Fruit fly (Drosophila melanogaster): ENCODE measurements around the gene Mrm2.

The Mrm2 gene

DNA sequence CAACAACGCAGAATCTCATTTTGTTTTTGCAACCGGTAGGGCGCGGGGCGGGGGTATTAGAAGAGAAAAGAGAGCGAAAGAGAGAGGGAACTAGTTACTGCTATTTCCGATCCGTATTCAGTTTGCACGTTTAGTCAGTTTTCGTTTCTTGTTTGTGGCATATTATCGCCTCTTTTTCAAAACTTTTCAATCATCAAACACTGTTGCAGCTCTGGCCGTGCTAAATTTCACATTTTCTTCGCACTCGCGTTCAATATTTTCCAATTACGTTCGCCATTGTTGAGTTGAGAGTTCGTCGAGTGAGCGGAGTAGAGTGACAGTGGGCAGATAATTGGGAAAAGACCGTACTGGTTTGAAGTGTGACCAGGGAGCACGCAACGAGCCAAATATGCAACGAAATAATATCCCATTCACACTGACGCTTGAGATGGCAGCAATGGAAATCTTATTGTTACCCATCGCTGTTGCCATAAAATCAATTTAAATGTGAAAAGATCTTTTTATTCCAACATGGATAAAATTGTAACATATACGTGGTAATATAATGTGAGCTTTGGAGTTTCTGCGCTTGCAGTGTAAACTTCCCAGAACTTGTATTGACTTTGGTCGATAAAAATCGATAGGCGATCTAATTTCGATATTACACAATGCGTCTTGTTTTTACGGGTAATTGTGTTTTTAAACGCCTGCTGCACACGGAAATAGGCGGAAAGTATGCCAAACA lies at the start of gene Mrm2, which contains the start of gene Ire1 (continued):
- TF ChIP-seq eg (GFP tag; IDR thresholded peaks at IDR 0.05) (peak; percentile 88), Sox15 (GFP tag; optimal IDR thresholded peaks at IDR 0.05) (peak; percentile 80), CG11762 (GFP tag; optimal IDR thresholded peaks at IDR 0.05; ENCODE audit: insufficient read depth) (no peak), OdsH (GFP tag; optimal IDR thresholded peaks at IDR 0.05) (peak; percentile 78), Eip75B (GFP tag; optimal IDR thresholded peaks at IDR 0.05) (peak; percentile 76), CG6163 (GFP tag; IDR thresholded peaks at IDR 0.05) (peak; percentile 64), ss (GFP tag; optimal IDR thresholded peaks at IDR 0.05) (peak in 1 of 2 experiments; percentile 63), CG3919 (GFP tag; optimal IDR thresholded peaks at IDR 0.05) (peak; percentile 59), CG7368 (GFP tag; optimal IDR thresholded peaks at IDR 0.05) (peak; percentile 50)

DNA sequence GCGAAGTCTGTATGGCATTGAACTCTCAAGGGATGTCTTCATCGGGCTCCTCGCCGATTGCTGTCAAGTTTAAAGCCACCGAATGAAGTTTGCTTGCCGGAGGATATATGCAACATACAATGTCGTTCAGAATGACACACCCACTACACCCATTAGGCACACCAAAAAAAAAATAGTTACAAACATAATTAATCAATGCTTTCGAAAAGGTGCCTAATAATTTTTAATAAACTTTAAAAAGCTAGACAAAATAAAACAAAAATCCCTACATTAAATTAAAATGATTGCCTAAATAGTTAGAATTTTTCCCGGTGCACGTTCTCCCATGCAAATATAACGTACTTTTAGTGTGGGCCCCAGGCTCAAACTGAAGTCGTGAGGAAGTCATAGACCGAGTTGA lies 48.9 kb upstream of the Mrm2 start:
- TF ChIP-seq Ets96B (tag; optimal IDR thresholded peaks at IDR 0.05) (peak; percentile 29), Hr4 (GFP tag; optimal IDR thresholded peaks at IDR 0.05) (peak; percentile 22), CG34406 (GFP tag; optimal IDR thresholded peaks at IDR 0.05) (no peak), CG3032 (tag; optimal IDR thresholded peaks at IDR 0.05) (peak; percentile 4), OdsH (GFP tag; optimal IDR thresholded peaks at IDR 0.05) (peak; percentile 5), acj6 (GFP tag; optimal IDR thresholded peaks at IDR 0.05) (peak; percentile 17), CG10669 (GFP tag; optimal IDR thresholded peaks at IDR 0.05) (peak; percentile 38), salr (GFP tag; optimal IDR thresholded peaks at IDR 0.05) (peak in 1 of 2 experiments; percentile 4), Sox14 (GFP tag; optimal IDR thresholded peaks at IDR 0.05) (peak; percentile 3), fd59A (GFP tag; optimal IDR thresholded peaks at IDR 0.05) (peak; percentile 13), CG6163 (GFP tag; IDR thresholded peaks at IDR 0.05) (0 out of 3 replicates have a peak, but pooled peaks have one; percentile 26), CG6854 (GFP tag; optimal IDR thresholded peaks at IDR 0.05) (no peak), CG32006 (GFP tag; optimal IDR thresholded peaks at IDR 0.05) (peak; percentile 18), pdm3 (GFP tag; optimal IDR thresholded peaks at IDR 0.05) (peak; percentile 20), dsx (GFP tag; optimal IDR thresholded peaks at IDR 0.05; ENCODE audit: poor library complexity, severe bottlenecking) (peak; percentile 70), CG8632 (GFP tag; optimal IDR thresholded peaks at IDR 0.05) (no peak), CG15336 (GFP tag; IDR thresholded peaks at IDR 0.05) (0 out of 2 replicates have a peak, but pooled peaks have one; percentile 28), Eip78C (GFP tag) (peak; percentile 80), vri (GFP tag; optimal IDR thresholded peaks at IDR 0.05) (no peak), CG3919 (GFP tag; optimal IDR thresholded peaks at IDR 0.05) (peak; percentile 19)

DNA sequence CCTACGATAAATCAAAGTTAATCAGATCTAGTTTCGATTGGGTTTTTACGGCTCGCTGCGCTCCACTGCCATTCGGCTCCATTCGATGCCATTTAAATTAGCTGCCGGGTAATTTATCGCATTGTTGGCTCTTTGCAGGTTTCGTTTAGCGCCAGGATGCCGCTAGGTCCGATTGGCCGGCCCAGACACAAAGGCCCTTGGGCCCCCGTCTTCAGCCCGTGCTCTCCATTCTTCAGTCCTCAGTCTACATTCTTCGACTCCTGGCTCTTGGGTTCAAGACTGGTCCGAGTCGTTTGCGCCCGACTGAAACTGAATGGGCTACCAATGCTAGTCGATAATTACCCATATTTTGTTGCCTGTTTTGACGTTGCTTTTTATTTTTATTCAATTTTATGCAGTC lies 48.2 kb upstream of the Mrm2 start:
- TF ChIP-seq dsx (GFP tag; optimal IDR thresholded peaks at IDR 0.05; ENCODE audit: poor library complexity, severe bottlenecking): peak; percentile 73
- TF ChIP-seq Smox (GFP tag; optimal IDR thresholded peaks at IDR 0.05): no peak
- TF ChIP-seq CG1621 (tag; optimal IDR thresholded peaks at IDR 0.05): peak; percentile 44
- TF ChIP-seq CG16779 (tag; optimal IDR thresholded peaks at IDR 0.05): no peak
- TF ChIP-seq ss (GFP tag; optimal IDR thresholded peaks at IDR 0.05): peak in 1 of 2 experiments; percentile 54
- TF ChIP-seq CG9139 (GFP tag; optimal IDR thresholded peaks at IDR 0.05): no peak

DNA sequence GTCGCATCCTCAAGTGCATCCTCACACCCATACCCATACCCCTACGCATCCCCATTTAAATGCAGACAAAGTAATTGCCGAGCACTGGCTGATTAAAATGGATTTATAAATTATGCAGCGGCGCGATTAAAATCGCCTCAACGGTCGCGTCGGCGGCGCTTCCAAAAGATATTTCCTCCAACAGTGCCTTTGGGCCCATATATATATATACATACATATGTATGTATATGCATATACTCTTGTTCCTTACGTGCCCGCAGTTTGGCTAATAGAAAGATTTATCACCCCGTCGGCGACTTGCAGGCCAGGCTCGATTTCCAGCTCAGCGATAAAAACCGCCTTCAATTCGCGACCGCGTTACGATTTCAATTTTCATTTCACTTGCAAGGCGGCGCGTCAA lies 44.7 kb upstream of the Mrm2 start:
- TF ChIP-seq Eip75B (GFP tag; optimal IDR thresholded peaks at IDR 0.05) (no peak), lz (GFP tag; optimal IDR thresholded peaks at IDR 0.05) (no peak), Hr38 (GFP tag; optimal IDR thresholded peaks at IDR 0.05) (no peak), CG11762 (GFP tag; optimal IDR thresholded peaks at IDR 0.05; ENCODE audit: insufficient read depth) (no peak), fd59A (GFP tag; optimal IDR thresholded peaks at IDR 0.05) (no peak), Eip93F (GFP tag; optimal IDR thresholded peaks at IDR 0.05) (no peak), CG8119 (GFP tag; IDR thresholded peaks at IDR 0.05) (no peak), cyc (GFP tag; optimal IDR thresholded peaks at IDR 0.05) (no peak), Ets21C (GFP tag; optimal IDR thresholded peaks at IDR 0.05) (no peak), CG1621 (tag; optimal IDR thresholded peaks at IDR 0.05) (no peak)

Measured in whole organism, prepupa.